Worm (Caenorhabditis elegans): ENCODE results near the gene set-17.

set-17 gene

ce11 chrII:8964835-8965234 is 24.5 kb upstream of the set-17 start, which contains the start of the genes ndub-3 and C18E9.2:
Gene ndub-3 (minus strand): TSS chrII:8964890.
Gene C18E9.2 (plus strand): TSS chrII:8965006.
- TF ChIP-seq elt-3 (tag; optimal IDR thresholded peaks at IDR 0.05) (no peak), snpc-4 (tag; optimal IDR thresholded peaks at IDR 0.05) (no peak), unc-55 (GFP tag; optimal IDR thresholded peaks at IDR 0.05) (peak; percentile 78), unc-39 (tag; optimal IDR thresholded peaks at IDR 0.05) (no peak), fos-1 (tag; optimal IDR thresholded peaks at IDR 0.05) (peak; percentile 32), sma-3 (GFP tag; optimal IDR thresholded peaks at IDR 0.05) (no peak), unc-62 (GFP tag; optimal IDR thresholded peaks at IDR 0.05) (no peak), sem-4 (tag; optimal IDR thresholded peaks at IDR 0.05) (no peak), lin-11 (tag; optimal IDR thresholded peaks at IDR 0.05) (peak; percentile 52), elt-1 (tag; optimal IDR thresholded peaks at IDR 0.05) (no peak), ztf-11 (tag; optimal IDR thresholded peaks at IDR 0.05) (no peak), egl-27 (tag; optimal IDR thresholded peaks at IDR 0.05) (no peak), ztf-4 (tag; optimal IDR thresholded peaks at IDR 0.05) (no peak), nhr-23 (tag; optimal IDR thresholded peaks at IDR 0.05) (no peak), nhr-77 (tag; optimal IDR thresholded peaks at IDR 0.05) (no peak), ztf-1 (GFP tag; conservative IDR thresholded peaks at IDR 0.05) (no peak), zag-1 (tag; optimal IDR thresholded peaks at IDR 0.05) (no peak), nhr-11 (tag; optimal IDR thresholded peaks at IDR 0.05) (no peak), sma-9 (GFP tag; optimal IDR thresholded peaks at IDR 0.05) (no peak), sma-9 (tag; optimal IDR thresholded peaks at IDR 0.05) (no peak), aly-2 (tag; optimal IDR thresholded peaks at IDR 0.05) (no peak), mab-5 (tag; optimal IDR thresholded peaks at IDR 0.05) (no peak), crh-2 (tag; optimal IDR thresholded peaks at IDR 0.05) (peak; percentile 40), nhr-129 (tag; optimal IDR thresholded peaks at IDR 0.05) (peak; percentile 60), mbf-1 (tag; optimal IDR thresholded peaks at IDR 0.05) (no peak), C34F6.9 (tag; optimal IDR thresholded peaks at IDR 0.05) (peak; percentile 55), lin-39 (tag; optimal IDR thresholded peaks at IDR 0.05) (no peak), lsy-2 (tag; optimal IDR thresholded peaks at IDR 0.05) (peak in 1 of 2 experiments; percentile 66), nhr-12 (tag; optimal IDR thresholded peaks at IDR 0.05) (no peak), dmd-4 (tag; optimal IDR thresholded peaks at IDR 0.05) (no peak), blmp-1 (tag; optimal IDR thresholded peaks at IDR 0.05; ENCODE audit: insufficient read depth) (no peak), mdl-1 (tag; optimal IDR thresholded peaks at IDR 0.05) (no peak), alr-1 (tag; optimal IDR thresholded peaks at IDR 0.05) (no peak), nhr-6 (tag; optimal IDR thresholded peaks at IDR 0.05) (no peak), nhr-25 (tag; optimal IDR thresholded peaks at IDR 0.05) (no peak), ceh-16 (tag; optimal IDR thresholded peaks at IDR 0.05) (no peak), gmeb-1 (tag; optimal IDR thresholded peaks at IDR 0.05) (no peak), ceh-82 (tag; optimal IDR thresholded peaks at IDR 0.05) (no peak), lin-13 (GFP tag; optimal IDR thresholded peaks at IDR 0.05) (no peak), peb-1 (tag; optimal IDR thresholded peaks at IDR 0.05) (no peak), R02D3.7 (tag; optimal IDR thresholded peaks at IDR 0.05) (no peak), nhr-237 (tag; optimal IDR thresholded peaks at IDR 0.05) (no peak), F13H6.1 (tag; optimal IDR thresholded peaks at IDR 0.05) (no peak)

ce11 chrII:8964049-8964448 is 23.8 kb upstream of the set-17 start, which contains the start of gene sftd-3:
Gene sftd-3 (minus strand): TSS chrII:8964149.
- TF ChIP-seq ztf-11 (tag; optimal IDR thresholded peaks at IDR 0.05) (no peak), fos-1 (tag; optimal IDR thresholded peaks at IDR 0.05) (no peak), nhr-10 (tag; optimal IDR thresholded peaks at IDR 0.05) (no peak), unc-39 (tag; optimal IDR thresholded peaks at IDR 0.05) (no peak), snpc-4 (tag; optimal IDR thresholded peaks at IDR 0.05) (no peak), nhr-11 (tag; optimal IDR thresholded peaks at IDR 0.05) (no peak), ZK546.5 (tag; optimal IDR thresholded peaks at IDR 0.05) (no peak), lin-39 (tag; optimal IDR thresholded peaks at IDR 0.05) (no peak), mdl-1 (tag; optimal IDR thresholded peaks at IDR 0.05) (no peak), nhr-12 (tag; optimal IDR thresholded peaks at IDR 0.05) (no peak), F13H6.1 (tag; optimal IDR thresholded peaks at IDR 0.05) (no peak), unc-55 (GFP tag; optimal IDR thresholded peaks at IDR 0.05) (no peak), lsy-2 (tag; optimal IDR thresholded peaks at IDR 0.05) (no peak), sma-9 (GFP tag; optimal IDR thresholded peaks at IDR 0.05) (no peak), sma-9 (tag; optimal IDR thresholded peaks at IDR 0.05) (no peak), ceh-16 (tag; optimal IDR thresholded peaks at IDR 0.05) (no peak)

Measured in whole organism, L2 larva.